Worm (Caenorhabditis elegans): Measurements from ENCODE around the gene str-171.

- TF ChIP-seq nhr-90 (tag; optimal IDR thresholded peaks at IDR 0.05; ENCODE audit: poor library complexity): no peak
- no peak for TF ChIP-seq fkh-4 (tag; optimal IDR thresholded peaks at IDR 0.05; ENCODE audit: borderline replicate concordance)
Observed at ce11 chrV:15133812-15134211, 1.5 kb upstream of the str-171 start.

Measured in whole organism, L1 larva.